Fruit fly (Drosophila melanogaster) whole organism, embryonic: ENCODE data around the gene CG15717.

Experiments
- CG10462 ChIP-seq: fragments of 200-800 bp; sonication (Bioruptor generic); optimal IDR thresholded peaks from 2 replicates; lab custom pipeline; 2016; ENCODE audit warnings: missing biosample characterization, missing genetic modification characterization
- CG11247 ChIP-seq: fragments of 200-800 bp; sonication (Bioruptor generic); IDR thresholded peaks from 2 replicates; pipeline ENCODE4 v1.3.6; 2022; ENCODE audit warnings: missing biosample characterization, missing genetic modification characterization
- CG12071 ChIP-seq: fragments of 200-800 bp; sonication (Bioruptor generic); optimal IDR thresholded peaks from 3 replicates; lab custom pipeline; 2018; ENCODE audit warnings: missing biosample characterization, mild to moderate bottlenecking, missing genetic modification characterization
- CG13296 ChIP-seq: fragments of 200-800 bp; sonication (Bioruptor generic); optimal IDR thresholded peaks from 3 replicates; lab custom pipeline; 2018; ENCODE audit warnings: missing biosample characterization, mild to moderate bottlenecking, missing genetic modification characterization
- CG14441 ChIP-seq: fragments of 200-800 bp; sonication (Bioruptor generic); IDR thresholded peaks from 2 replicates; pipeline ENCODE4 v1.3.6; 2022; ENCODE audit warnings: missing biosample characterization, missing genetic modification characterization
- CG14667 ChIP-seq: fragments of 200-800 bp; sonication (Bioruptor generic); IDR thresholded peaks from 2 replicates; pipeline ENCODE4 v1.3.6; 2022; ENCODE audit warnings: missing biosample characterization, missing genetic modification characterization
- CG15269 ChIP-seq: fragments of 200-800 bp; sonication (Bioruptor generic); optimal IDR thresholded peaks from 2 replicates; lab custom pipeline; 2018; ENCODE audit warnings: missing biosample characterization, mild to moderate bottlenecking, missing genetic modification characterization, moderate library complexity
- CG17912 ChIP-seq: fragments of 200-800 bp; sonication (Bioruptor generic); optimal IDR thresholded peaks from 2 replicates; lab custom pipeline; 2018; ENCODE audit warnings: missing biosample characterization, mild to moderate bottlenecking, missing genetic modification characterization
- CG2678 ChIP-seq: fragments of 200-800 bp; sonication (Bioruptor generic); optimal IDR thresholded peaks from 3 replicates; lab custom pipeline; 2019; ENCODE audit warnings: missing biosample characterization, mild to moderate bottlenecking, missing genetic modification characterization, moderate library complexity
- CG31365 ChIP-seq: fragments of 200-800 bp; sonication (Bioruptor generic); optimal IDR thresholded peaks from 2 replicates; lab custom pipeline; 2018; ENCODE audit warnings: missing biosample characterization, mild to moderate bottlenecking, missing genetic modification characterization
- CG31441 ChIP-seq: fragments of 200-800 bp; sonication (Bioruptor generic); IDR thresholded peaks from 2 replicates; pipeline ENCODE4 v1.3.6; 2022; ENCODE audit warnings: missing biosample characterization, missing genetic modification characterization
- CG34422 ChIP-seq: fragments of 200-800 bp; sonication (Bioruptor generic); IDR thresholded peaks from 3 replicates; pipeline ENCODE4 v1.3.6; 2022; ENCODE audit warnings: missing biosample characterization, missing genetic modification characterization
- CG3726 ChIP-seq: fragments of 200-800 bp; sonication (Bioruptor generic); IDR thresholded peaks from 3 replicates; pipeline ENCODE4, ENCODE4 v1.3.6; 2022; ENCODE audit warnings: missing biosample characterization, missing genetic modification characterization
- CG5180 ChIP-seq: fragments of 200-800 bp; sonication (Bioruptor generic); optimal IDR thresholded peaks from 3 replicates; lab custom pipeline; 2017; ENCODE audit warnings: missing biosample characterization, missing genetic modification characterization, mild to moderate bottlenecking, moderate library complexity, missing genetic modification reagents
- CG6254 ChIP-seq: fragments of 200-800 bp; sonication (Bioruptor generic); optimal IDR thresholded peaks from 3 replicates; lab custom pipeline; 2017; ENCODE audit warnings: mild to moderate bottlenecking, missing biosample characterization, missing genetic modification reagents, missing genetic modification characterization
- CG6654 ChIP-seq: fragments of 200-800 bp; sonication (Bioruptor generic); optimal IDR thresholded peaks from 2 replicates; lab custom pipeline; 2017; ENCODE audit warnings: missing biosample characterization, mild to moderate bottlenecking, missing genetic modification characterization
- CG6683 ChIP-seq: fragments of 200-800 bp; sonication (Bioruptor generic); optimal IDR thresholded peaks from 2 replicates; lab custom pipeline; 2017; ENCODE audit warnings: missing biosample characterization, mild to moderate bottlenecking, missing genetic modification characterization, missing genetic modification reagents
- CG9876 ChIP-seq: fragments of 200-800 bp; sonication (Bioruptor generic); optimal IDR thresholded peaks from 2 replicates; lab custom pipeline; 2016; ENCODE audit warnings: missing biosample characterization, missing genetic modification characterization
- CrebB ChIP-seq: fragments of 200-800 bp; sonication (Bioruptor generic); optimal IDR thresholded peaks from 3 replicates; lab custom pipeline; 2018; ENCODE audit warnings: missing biosample characterization, mild to moderate bottlenecking, missing genetic modification characterization
- Ets97D ChIP-seq: fragments of 200-800 bp; sonication (Bioruptor generic); optimal IDR thresholded peaks from 3 replicates; lab custom pipeline; 2016; ENCODE audit warnings: missing biosample characterization, missing genetic modification characterization
- Hand ChIP-seq: fragments of 200-800 bp; sonication (Bioruptor generic); optimal IDR thresholded peaks from 2 replicates; lab custom pipeline; 2017; ENCODE audit warnings: mild to moderate bottlenecking, missing biosample characterization, missing genetic modification reagents, missing genetic modification characterization
- Hey ChIP-seq: fragments of 200-800 bp; sonication (Bioruptor generic); optimal IDR thresholded peaks from 3 replicates; lab custom pipeline; 2018; ENCODE audit warnings: missing biosample characterization, mild to moderate bottlenecking, missing genetic modification characterization
- Hmx ChIP-seq: fragments of 200-800 bp; sonication (Bioruptor generic); optimal IDR thresholded peaks from 2 replicates; lab custom pipeline; 2016; ENCODE audit warnings: missing biosample characterization, missing genetic modification characterization
- Hr39 ChIP-seq: fragments of >200 bp; optimal IDR thresholded peaks from 2 replicates; lab custom pipeline; 2017
- Lim3 ChIP-seq: fragments of 200-800 bp; sonication (Bioruptor generic); IDR thresholded peaks from 2 replicates; pipeline ENCODE4 v1.3.6; 2022; ENCODE audit warnings: missing biosample characterization, missing genetic modification characterization
- MTF-1 ChIP-seq: fragments of 200-800 bp; sonication (Bioruptor generic); optimal IDR thresholded peaks from 2 replicates; lab custom pipeline; 2018; ENCODE audit warnings: missing biosample characterization, mild to moderate bottlenecking, missing genetic modification characterization, borderline replicate concordance
- Mad ChIP-seq: fragments of 200-800 bp; sonication (Bioruptor generic); optimal IDR thresholded peaks from 2 replicates; lab custom pipeline; 2016; ENCODE audit warnings: missing biosample characterization, missing genetic modification characterization
- NfI ChIP-seq: fragments of 200-800 bp; sonication (Bioruptor generic); optimal IDR thresholded peaks from 3 replicates; lab custom pipeline; 2018; ENCODE audit warnings: missing biosample characterization, mild to moderate bottlenecking, missing genetic modification characterization, moderate library complexity
- Spps ChIP-seq: fragments of 200-800 bp; sonication (Bioruptor generic); optimal IDR thresholded peaks from 2 replicates; lab custom pipeline; 2018; ENCODE audit warnings: missing biosample characterization, mild to moderate bottlenecking, missing genetic modification characterization
- Taf1 ChIP-seq: fragments of 200-800 bp; sonication (Bioruptor generic); IDR thresholded peaks from 2 replicates; pipeline ENCODE4 v1.3.6; 2022; ENCODE audit warnings: missing biosample characterization, missing genetic modification characterization
- abd-A ChIP-seq: fragments of 200-800 bp; sonication (Bioruptor generic); optimal IDR thresholded peaks from 3 replicates; lab custom pipeline; 2019; ENCODE audit warnings: missing biosample characterization, mild to moderate bottlenecking, missing genetic modification characterization, moderate library complexity
- ash1 ChIP-seq: fragments of 200-800 bp; sonication (Bioruptor generic); optimal IDR thresholded peaks from 2 replicates; lab custom pipeline; 2018; ENCODE audit warnings: missing biosample characterization, mild to moderate bottlenecking, missing genetic modification characterization
- cato ChIP-seq: fragments of 200-800 bp; sonication (Bioruptor generic); optimal IDR thresholded peaks from 2 replicates; lab custom pipeline; 2016; ENCODE audit warnings: missing biosample characterization, missing genetic modification characterization, borderline replicate concordance
- cwo ChIP-seq: fragments of 200-800 bp; sonication (Bioruptor generic); optimal IDR thresholded peaks from 3 replicates; lab custom pipeline; 2017; ENCODE audit warnings: missing biosample characterization, missing genetic modification characterization, mild to moderate bottlenecking, moderate library complexity, missing genetic modification reagents
- danr ChIP-seq: fragments of 200-800 bp; sonication (Bioruptor generic); IDR thresholded peaks from 2 replicates; pipeline ENCODE4 v1.3.6; 2022; ENCODE audit warnings: missing biosample characterization, missing genetic modification characterization
- esg ChIP-seq: fragments of 200-800 bp; sonication (Bioruptor generic); conservative IDR thresholded peaks from 2 replicates; pipeline ENCODE4 v1.3.6; 2022; ENCODE audit warnings: missing biosample characterization, missing genetic modification characterization
- eve ChIP-seq, 2 experiments: fragments of >200 bp; optimal IDR thresholded peaks; 2 replicates each; lab custom pipeline; 2017; ENCODE audit warnings: missing biosample characterization in 2 of 2, missing genetic modification characterization in 2 of 2
- h ChIP-seq: fragments of >200 bp; optimal IDR thresholded peaks from 2 replicates; lab custom pipeline; 2017
- insv ChIP-seq, 2 experiments: fragments of 200-800 bp; sonication (Bioruptor generic); optimal IDR thresholded peaks; 3 replicates each; lab custom pipeline; 2016 to 2018; ENCODE audit warnings: missing biosample characterization in 2 of 2, missing genetic modification characterization in 2 of 2
- jing ChIP-seq: fragments of 200-800 bp; sonication (Bioruptor generic); optimal IDR thresholded peaks from 2 replicates; lab custom pipeline; 2018; ENCODE audit warnings: missing biosample characterization, mild to moderate bottlenecking, missing genetic modification characterization
- kay ChIP-seq: fragments of 200-800 bp; sonication (Bioruptor generic); optimal IDR thresholded peaks from 2 replicates; lab custom pipeline; 2016; ENCODE audit warnings: missing biosample characterization, missing genetic modification characterization
- nmo ChIP-seq: fragments of 200-800 bp; sonication (Bioruptor generic); optimal IDR thresholded peaks from 2 replicates; lab custom pipeline; 2018; ENCODE audit warnings: missing biosample characterization, mild to moderate bottlenecking, missing genetic modification characterization, moderate library complexity
- otp ChIP-seq: fragments of 200-800 bp; sonication (Bioruptor generic); IDR thresholded peaks from 3 replicates; pipeline ENCODE4, ENCODE4 v1.3.6; 2022; ENCODE audit warnings: missing biosample characterization, missing genetic modification characterization
- pnt ChIP-seq: fragments of 200-800 bp; sonication (Bioruptor generic); optimal IDR thresholded peaks from 3 replicates; lab custom pipeline; 2016; ENCODE audit warnings: missing biosample characterization, missing genetic modification characterization
- sd ChIP-seq: fragments of 200-800 bp; sonication (Bioruptor generic); optimal IDR thresholded peaks from 3 replicates; lab custom pipeline; 2018; ENCODE audit warnings: missing biosample characterization, mild to moderate bottlenecking, missing genetic modification characterization, moderate library complexity
- sim ChIP-seq: fragments of 200-800 bp; sonication (Bioruptor generic); IDR thresholded peaks from 2 replicates; pipeline ENCODE4 v1.3.6; 2022; ENCODE audit warnings: missing biosample characterization, missing genetic modification characterization
- slp2 ChIP-seq: fragments of 200-800 bp; sonication (Bioruptor generic); optimal IDR thresholded peaks from 2 replicates; lab custom pipeline; 2016; ENCODE audit warnings: missing biosample characterization, missing genetic modification characterization
- so ChIP-seq: fragments of 200-800 bp; sonication (Bioruptor generic); IDR thresholded peaks from 3 replicates; pipeline ENCODE4 v1.3.6; 2022; ENCODE audit warnings: missing biosample characterization, missing genetic modification characterization
- tin ChIP-seq: fragments of 200-800 bp; sonication (Bioruptor generic); optimal IDR thresholded peaks from 3 replicates; lab custom pipeline; 2016; ENCODE audit warnings: missing biosample characterization, missing genetic modification characterization
- toy ChIP-seq: fragments of 200-800 bp; sonication (Bioruptor generic); IDR thresholded peaks from 2 replicates; pipeline ENCODE4 v1.3.6; 2022; ENCODE audit warnings: missing biosample characterization, missing genetic modification characterization
- trh ChIP-seq: fragments of 200-800 bp; sonication (Bioruptor generic); optimal IDR thresholded peaks from 2 replicates; lab custom pipeline; 2016; ENCODE audit warnings: missing biosample characterization, missing genetic modification characterization
- usp ChIP-seq: fragments of >200 bp; optimal IDR thresholded peaks from 2 replicates; lab custom pipeline; 2017; ENCODE audit warnings: missing biosample characterization, missing genetic modification characterization

The CG15717 gene

dm6 chrX:13159481-13159880 is 30.7 kb downstream of the CG15717 start, which contains the start of the genes Bap60 and CG12096 (continued):
- TF ChIP-seq CG6254 (GFP tag; lab: Kevin White, UChicago) (peak; percentile 43), CG31365 (peak; percentile 13), tin (GFP tag; lab: Kevin White, UChicago) (peak; percentile 64), CG34422 (GFP tag; lab: Robert Waterston, UW) (peak; percentile 8; the same call in 1 of the 3 replicates), toy (no peak), CG6683 (GFP tag; lab: Kevin White, UChicago) (peak; percentile 20), Taf1 (no peak), usp (GFP tag; lab: Kevin White, UChicago) (no peak), Hand (peak; percentile 14), CG2678 (tag; lab: Kevin White, UChicago) (no peak), CG13296 (GFP tag; lab: Kevin White, UChicago) (peak; percentile 64), CG15269 (peak; percentile 69), NfI (GFP tag; lab: Kevin White, UChicago) (peak; percentile 74), insv (GFP tag; optimal IDR thresholded peaks at IDR 0.05; lab: Kevin White, UChicago) (peak in 1 of 2 experiments; percentile 38), CG12071 (GFP tag; lab: Kevin White, UChicago) (no peak), CrebB (peak; percentile 41), pnt (peak; percentile 65), CG3726 (GFP tag; lab: Robert Waterston, UW) (no peak), cwo (peak; percentile 30), CG5180 (peak; percentile 51), nmo (GFP tag; lab: Kevin White, UChicago) (peak; percentile 90), MTF-1 (GFP tag; lab: Kevin White, UChicago) (no peak), CG10462 (peak; percentile 16), Ets97D (GFP tag; lab: Kevin White, UChicago) (peak; percentile 87), so (GFP tag; lab: Robert Waterston, UW) (no peak), CG17912 (GFP tag; lab: Kevin White, UChicago) (no peak), sim (no peak), CG11247 (peak; percentile 53; the same call in 1 of the 2 replicates), trh (GFP tag; lab: Kevin White, UChicago) (no peak), kay (GFP tag; lab: Kevin White, UChicago) (peak; percentile 35), danr (GFP tag; lab: Robert Waterston, UW) (no peak), CG31441 (no peak; the same call in 1 of the 2 replicates), Hmx (no peak), eve (GFP tag; optimal IDR thresholded peaks at IDR 0.05; lab: Kevin White, UChicago) (no peak), slp2 (GFP tag; lab: Kevin White, UChicago) (peak; percentile 48), h (no peak), CG14667 (GFP tag; lab: Robert Waterston, UW) (peak; percentile 54), jing (GFP tag; lab: Kevin White, UChicago) (peak; percentile 26), cato (peak; percentile 25), Mad (GFP tag; lab: Kevin White, UChicago) (peak; percentile 51), otp (GFP tag; lab: Robert Waterston, UW) (no peak), Lim3 (GFP tag; lab: Robert Waterston, UW) (no peak), Hr39 (no peak), esg (peak; percentile 65), CG14441 (GFP tag; lab: Robert Waterston, UW) (peak; percentile 51; the same call in 1 of the 2 replicates), CG6654 (GFP tag; lab: Kevin White, UChicago) (no peak), ash1 (GFP tag; lab: Kevin White, UChicago) (no peak), Hey (tag; lab: Kevin White, UChicago) (no peak), sd (tag; lab: Kevin White, UChicago) (no peak), CG9876 (peak; percentile 74), abd-A (tag; lab: Kevin White, UChicago) (no peak), Spps (tag; lab: Kevin White, UChicago) (peak; percentile 23)
